Worm (Caenorhabditis elegans) whole organism, L4 larva: ENCODE results near the gene mdt-11.

ENCODE experiments used
- F10B5.3 ChIP-seq: sonication (generic microtip); optimal IDR thresholded peaks from 2 replicates; lab custom pipeline; 2016; ENCODE audit warnings: mild to moderate bottlenecking, missing genetic modification characterization, missing compliant biosample characterization
- F26F4.8 ChIP-seq: fragments of 200-800 bp; sonication (Bioruptor generic); conservative IDR thresholded peaks from 2 replicates; pipeline ENCODE4 v1.3.6; 2022; ENCODE audit warnings: missing genetic modification characterization, missing compliant biosample characterization
- F37D6.2 ChIP-seq: sonication (generic microtip); optimal IDR thresholded peaks from 2 replicates; lab custom pipeline; 2016; ENCODE audit warnings: mild to moderate bottlenecking, missing genetic modification characterization, missing compliant biosample characterization
- F44E2.7 ChIP-seq: fragments of 200-800 bp; sonication (Bioruptor generic); IDR thresholded peaks from 2 replicates; pipeline ENCODE4 v2.1.2; 2022; ENCODE audit warnings: missing genetic modification characterization, missing compliant biosample characterization
- T20F7.1 ChIP-seq: fragments of 200-800 bp; sonication (Bioruptor generic); optimal IDR thresholded peaks from 2 replicates; lab custom pipeline; 2018; ENCODE audit warnings: mild to moderate bottlenecking, missing genetic modification characterization, missing compliant biosample characterization
- Y48G9A.11 ChIP-seq: fragments of 200-800 bp; sonication (Bioruptor generic); IDR thresholded peaks from 2 replicates; pipeline ENCODE4 v1.3.6; 2022; ENCODE audit warnings: missing genetic modification reagents, missing genetic modification characterization, missing compliant biosample characterization
- Y5F2A.4 ChIP-seq: fragments of 200-800 bp; sonication (Bioruptor generic); optimal IDR thresholded peaks from 2 replicates; lab custom pipeline; 2018; ENCODE audit warnings: mild to moderate bottlenecking, missing genetic modification characterization, missing compliant biosample characterization
- aly-2 ChIP-seq: sonication (generic microtip); optimal IDR thresholded peaks from 2 replicates; lab custom pipeline; 2018; ENCODE audit warnings: missing biosample characterization, missing genetic modification characterization
- ama-1 ChIP-seq: fragments of 150-350 bp; optimal IDR thresholded peaks from 2 replicates; lab custom pipeline; 2014; ENCODE audit warnings: inconsistent platforms, mixed read lengths
- attf-4 ChIP-seq: sonication (generic microtip); optimal IDR thresholded peaks from 3 replicates; lab custom pipeline; 2017; ENCODE audit warnings: missing biosample characterization, missing genetic modification characterization
- ceh-20 ChIP-seq: fragments of 200-800 bp; sonication (Bioruptor generic); IDR thresholded peaks from 2 replicates; pipeline ENCODE4 v1.3.6; 2022; ENCODE audit warnings: missing genetic modification reagents, missing genetic modification characterization, missing compliant biosample characterization
- ceh-32 ChIP-seq: sonication (generic microtip); optimal IDR thresholded peaks from 2 replicates; lab custom pipeline; 2016; ENCODE audit warnings: mild to moderate bottlenecking, missing genetic modification characterization, missing compliant biosample characterization; ENCODE audit not compliant: poor library complexity
- ces-1 ChIP-seq: fragments of 150-350 bp; sonication (generic microtip); optimal IDR thresholded peaks from 4 replicates; lab custom pipeline; 2014; ENCODE audit warnings: missing biosample characterization, missing genetic modification reagents, missing genetic modification characterization
- cey-2 ChIP-seq: sonication (generic microtip); optimal IDR thresholded peaks from 3 replicates; lab custom pipeline; 2017; ENCODE audit warnings: missing genetic modification characterization, mild to moderate bottlenecking, missing compliant biosample characterization, antibody characterized with exemption, borderline replicate concordance; ENCODE audit not compliant: insufficient read depth
- ctbp-1 ChIP-seq: fragments of 200-800 bp; sonication (Bioruptor generic); IDR thresholded peaks from 2 replicates; pipeline ENCODE4 v1.3.6; 2022; ENCODE audit warnings: missing genetic modification reagents, missing genetic modification characterization, missing compliant biosample characterization
- daf-16 ChIP-seq, 3 experiments: sonication (generic microtip); optimal IDR thresholded peaks; 2 replicates each; lab custom pipeline; 2016 to 2017; ENCODE audit warnings: missing genetic modification characterization in 3 of 3, missing genetic modification reagents in 3 of 3, mild to moderate bottlenecking in 2 of 3, missing compliant biosample characterization in 2 of 3, missing biosample characterization in 1 of 3, moderate library complexity in 1 of 3
- daf-19 ChIP-seq: fragments of 200-800 bp; sonication (Bioruptor generic); conservative IDR thresholded peaks from 2 replicates; pipeline ENCODE4 v1.3.6; 2022; ENCODE audit warnings: missing genetic modification characterization, missing compliant biosample characterization
- daf-8 ChIP-seq: fragments of 200-800 bp; sonication (Bioruptor generic); IDR thresholded peaks from 2 replicates; pipeline ENCODE4 v1.3.6; 2022; ENCODE audit warnings: missing genetic modification characterization, missing compliant biosample characterization
- dmd-6 ChIP-seq: fragments of 200-800 bp; sonication (Bioruptor generic); IDR thresholded peaks from 2 replicates; pipeline ENCODE4 v1.3.6; 2022; ENCODE audit warnings: missing genetic modification reagents, missing genetic modification characterization, missing compliant biosample characterization
- duxl-1 ChIP-seq: sonication (generic microtip); optimal IDR thresholded peaks from 2 replicates; lab custom pipeline; 2016; ENCODE audit warnings: mild to moderate bottlenecking, missing genetic modification characterization, moderate library complexity, missing compliant biosample characterization; ENCODE audit not compliant: poor library complexity
- fkh-10 ChIP-seq: fragments of 150-350 bp; optimal IDR thresholded peaks from 2 replicates; lab custom pipeline; 2014; ENCODE audit warnings: missing biosample characterization, missing genetic modification reagents, missing genetic modification characterization
- gei-8 ChIP-seq: fragments of 200-800 bp; sonication (Bioruptor generic); optimal IDR thresholded peaks from 2 replicates; lab custom pipeline; 2018; ENCODE audit warnings: mild to moderate bottlenecking, missing genetic modification characterization, missing compliant biosample characterization
- hlh-30 ChIP-seq: sonication (generic microtip); optimal IDR thresholded peaks from 2 replicates; lab custom pipeline; 2017; ENCODE audit warnings: antibody characterized with exemption, mild to moderate bottlenecking, missing genetic modification characterization, missing compliant biosample characterization; ENCODE audit not compliant: insufficient read depth
- hmg-1.1 ChIP-seq: fragments of 200-800 bp; sonication (Bioruptor generic); IDR thresholded peaks from 2 replicates; pipeline ENCODE4 v1.3.6; 2022; ENCODE audit warnings: missing genetic modification reagents, missing genetic modification characterization, missing compliant biosample characterization
- jun-1 ChIP-seq: fragments of 150-350 bp; optimal IDR thresholded peaks from 2 replicates; lab custom pipeline; 2014; ENCODE audit warnings: missing biosample characterization, missing genetic modification reagents, missing genetic modification characterization
- lin-13 ChIP-seq: fragments of 150-350 bp; optimal IDR thresholded peaks from 2 replicates; lab custom pipeline; 2014; ENCODE audit warnings: missing biosample characterization, missing genetic modification reagents, missing genetic modification characterization
- lin-29 ChIP-seq: fragments of 200-800 bp; sonication (Bioruptor generic); IDR thresholded peaks from 2 replicates; pipeline ENCODE4 v1.3.6; 2022; ENCODE audit warnings: missing genetic modification reagents, missing genetic modification characterization, missing compliant biosample characterization
- lir-3 ChIP-seq: sonication (generic microtip); optimal IDR thresholded peaks from 2 replicates; lab custom pipeline; 2016; ENCODE audit warnings: mild to moderate bottlenecking, missing genetic modification characterization, missing compliant biosample characterization
- lsy-2 ChIP-seq, 2 experiments: fragments of 150-350 bp in 1 of 2; sonication (generic microtip) in 1 of 2; optimal IDR thresholded peaks; 2 replicates each; lab custom pipeline; 2014 to 2017; ENCODE audit warnings: missing biosample characterization in 2 of 2, missing genetic modification characterization in 2 of 2
- madf-5 ChIP-seq, 2 experiments: fragments of 200-800 bp; sonication (Bioruptor generic); IDR thresholded peaks; 2 replicates each; pipeline ENCODE4 v1.3.6; 2022; ENCODE audit warnings: missing compliant biosample characterization in 2 of 2, missing genetic modification characterization in 2 of 2
- madf-9 ChIP-seq: fragments of 200-800 bp; sonication (Bioruptor generic); conservative IDR thresholded peaks from 2 replicates; pipeline ENCODE4 v1.3.6; 2022; ENCODE audit warnings: missing genetic modification reagents, missing genetic modification characterization, missing compliant biosample characterization
- mdl-1 ChIP-seq, 2 experiments: fragments of 150-350 bp in 1 of 2; sonication (generic microtip) in 1 of 2; optimal IDR thresholded peaks; 2 replicates each; lab custom pipeline; 2014 to 2017; ENCODE audit warnings: missing biosample characterization in 2 of 2, missing genetic modification characterization in 2 of 2
- mes-2 ChIP-seq: sonication (generic microtip); optimal IDR thresholded peaks from 2 replicates; lab custom pipeline; 2016; ENCODE audit warnings: missing genotype, mild to moderate bottlenecking, missing genetic modification characterization, missing compliant biosample characterization; ENCODE audit not compliant: poor library complexity, severe bottlenecking
- mxl-2 ChIP-seq: fragments of 200-800 bp; sonication (Bioruptor generic); conservative IDR thresholded peaks from 2 replicates; pipeline ENCODE4 v1.3.6; 2022; ENCODE audit warnings: missing genetic modification reagents, missing genetic modification characterization, missing compliant biosample characterization
- nhr-10 ChIP-seq: fragments of 150-350 bp; optimal IDR thresholded peaks from 2 replicates; lab custom pipeline; 2014; ENCODE audit warnings: missing biosample characterization, missing genetic modification characterization
- nhr-11 ChIP-seq: fragments of 150-350 bp; optimal IDR thresholded peaks from 2 replicates; lab custom pipeline; 2014; ENCODE audit warnings: missing biosample characterization, missing genetic modification characterization
- nhr-237 ChIP-seq: sonication (generic microtip); optimal IDR thresholded peaks from 2 replicates; lab custom pipeline; 2017; ENCODE audit warnings: missing biosample characterization, missing genetic modification characterization
- nhr-6 ChIP-seq: fragments of 150-350 bp; optimal IDR thresholded peaks from 2 replicates; lab custom pipeline; 2014; ENCODE audit warnings: missing biosample characterization, missing genetic modification characterization
- php-3 ChIP-seq: fragments of 200-800 bp; sonication (Bioruptor generic); IDR thresholded peaks from 2 replicates; pipeline ENCODE4 v1.3.6; 2022; ENCODE audit warnings: missing genetic modification reagents, missing genetic modification characterization, missing compliant biosample characterization
- pqm-1 ChIP-seq: sonication (generic microtip); optimal IDR thresholded peaks from 2 replicates; lab custom pipeline; 2017; ENCODE audit warnings: missing biosample characterization, missing genetic modification characterization
- rbr-2 ChIP-seq: sonication (generic microtip); optimal IDR thresholded peaks from 2 replicates; lab custom pipeline; 2016; ENCODE audit warnings: missing genotype, missing genetic modification characterization, missing compliant biosample characterization
- set-16 ChIP-seq: fragments of 200-800 bp; sonication (Bioruptor generic); IDR thresholded peaks from 2 replicates; pipeline ENCODE4 v1.3.6; 2022; ENCODE audit warnings: missing genetic modification reagents, missing genetic modification characterization, missing compliant biosample characterization
- snpc-4 ChIP-seq: fragments of 150-350 bp; optimal IDR thresholded peaks from 2 replicates; lab custom pipeline; 2014; ENCODE audit warnings: missing biosample characterization, missing genetic modification characterization
- spr-3 ChIP-seq: fragments of 200-800 bp; sonication (Bioruptor generic); optimal IDR thresholded peaks from 2 replicates; lab custom pipeline; 2018; ENCODE audit warnings: mild to moderate bottlenecking, missing genetic modification characterization, missing compliant biosample characterization
- tag-97 ChIP-seq: fragments of 200-800 bp; sonication (Bioruptor generic); IDR thresholded peaks from 2 replicates; pipeline ENCODE4 v1.3.6; 2022; ENCODE audit warnings: missing genetic modification characterization, missing compliant biosample characterization
- unc-130 ChIP-seq: sonication (generic microtip); optimal IDR thresholded peaks from 2 replicates; lab custom pipeline; 2016; ENCODE audit warnings: missing genetic modification reagents, missing genetic modification characterization, missing compliant biosample characterization
- unc-39 ChIP-seq: sonication (generic microtip); optimal IDR thresholded peaks from 2 replicates; lab custom pipeline; 2017; ENCODE audit warnings: missing biosample characterization, missing genetic modification characterization
- unc-62 ChIP-seq, 3 experiments: fragments of 150-350 bp in 1 of 3; sonication (generic microtip); optimal IDR thresholded peaks in 2 of 3; peaks in 1 of 3; 1 replicate in 1 of 3; 2 replicates in 2 of 3; lab custom pipeline; 2014 to 2017; ENCODE audit warnings: missing biosample characterization in 3 of 3, missing genetic modification characterization in 3 of 3, missing genetic modification reagents in 3 of 3, missing genotype in 1 of 3
- zag-1 ChIP-seq: fragments of 150-350 bp; optimal IDR thresholded peaks from 2 replicates; lab custom pipeline; 2014; ENCODE audit warnings: missing biosample characterization, missing genetic modification characterization
- ztf-11 ChIP-seq: fragments of 150-350 bp; optimal IDR thresholded peaks from 2 replicates; lab custom pipeline; 2014; ENCODE audit warnings: missing biosample characterization, missing genetic modification characterization
- ztf-7 ChIP-seq: fragments of 150-350 bp; optimal IDR thresholded peaks from 2 replicates; lab custom pipeline; 2014; ENCODE audit warnings: missing biosample characterization, missing genetic modification characterization

The mdt-11 gene

DNA sequence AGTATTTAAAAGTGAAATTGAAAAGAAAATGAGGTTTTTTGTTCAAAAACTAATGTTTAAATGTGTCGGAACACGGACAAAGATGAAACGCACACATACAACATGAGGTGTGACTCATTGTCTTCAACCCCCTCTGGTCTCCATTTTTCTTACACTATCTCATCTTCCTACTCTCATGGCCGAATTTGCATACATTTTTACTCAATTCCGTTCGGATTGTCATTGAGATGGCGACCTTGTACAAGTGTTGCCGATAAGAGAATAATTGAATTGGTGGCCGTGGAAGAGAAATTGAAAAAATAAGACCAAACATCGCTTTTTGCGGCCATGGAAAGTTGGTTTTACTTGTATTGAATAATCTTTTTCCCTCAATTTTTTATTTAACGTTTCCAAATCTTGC lies 26.2 kb downstream of the mdt-11 start, which contains the start of gene txbp-3 (continued):
- TF ChIP-seq F37D6.2 (no peak), ceh-32 (tag; lab: Kevin White, UChicago) (no peak), rbr-2 (tag; lab: Kevin White, UChicago) (peak; percentile 1), spr-3 (GFP tag; lab: Kevin White, UChicago) (no peak), duxl-1 (tag; lab: Kevin White, UChicago) (no peak), F10B5.3 (no peak), hlh-30 (tag; lab: Kevin White, UChicago) (peak; percentile 58), nhr-6 (tag; lab: Kevin White, UChicago) (peak; percentile 50), ceh-20 (no peak), ctbp-1 (GFP tag; lab: Robert Waterston, UW) (no peak), zag-1 (tag; lab: Kevin White, UChicago) (no peak), Y48G9A.11 (GFP tag; lab: Robert Waterston, UW) (no peak), lin-29 (GFP tag; lab: Robert Waterston, UW) (no peak), F26F4.8 (GFP tag; lab: Robert Waterston, UW) (no peak), snpc-4 (tag; lab: Kevin White, UChicago) (no peak), Y5F2A.4 (GFP tag; lab: Kevin White, UChicago) (no peak), daf-8 (no peak), php-3 (GFP tag; lab: Robert Waterston, UW) (no peak), unc-39 (tag; lab: Kevin White, UChicago) (no peak), attf-4 (no peak), set-16 (GFP tag; lab: Robert Waterston, UW) (no peak), pqm-1 (peak; percentile 85), aly-2 (no peak), gei-8 (GFP tag; lab: Kevin White, UChicago) (no peak), unc-62 (GFP tag; optimal IDR thresholded peaks at IDR 0.05 in 1 of 2; lab: Kevin White, UChicago) (peak in 1 of 2 experiments; percentile 20), unc-62 (tag; optimal IDR thresholded peaks at IDR 0.05; lab: Kevin White, UChicago) (no peak), ztf-7 (no peak), madf-9 (GFP tag; lab: Robert Waterston, UW) (no peak), nhr-237 (tag; lab: Kevin White, UChicago) (no peak), nhr-11 (tag; lab: Kevin White, UChicago) (no peak), fkh-10 (GFP tag; lab: Kevin White, UChicago) (peak; percentile 37), ces-1 (GFP tag; lab: Kevin White, UChicago) (peak; percentile 12), cey-2 (tag; lab: Kevin White, UChicago) (no peak), T20F7.1 (GFP tag; lab: Kevin White, UChicago) (peak; percentile 25), daf-19 (no peak), mes-2 (peak; percentile 83), unc-130 (GFP tag; lab: Kevin White, UChicago) (no peak), jun-1 (tag; lab: Kevin White, UChicago) (no peak), madf-5 (GFP tag; IDR thresholded peaks at IDR 0.05; lab: Robert Waterston, UW) (no peak), ztf-11 (tag; lab: Kevin White, UChicago) (no peak), ama-1 (no peak), lsy-2 (tag; optimal IDR thresholded peaks at IDR 0.05; lab: Kevin White, UChicago) (peak in 1 of 2 experiments; percentile 59), mdl-1 (tag; optimal IDR thresholded peaks at IDR 0.05; lab: Kevin White, UChicago) (peak in 1 of 2 experiments; percentile 5), lir-3 (tag; lab: Kevin White, UChicago) (no peak), nhr-10 (tag; lab: Kevin White, UChicago) (no peak), lin-13 (GFP tag; lab: Kevin White, UChicago) (no peak), daf-16 (GFP tag; optimal IDR thresholded peaks at IDR 0.05; lab: Kevin White, UChicago) (no peak), daf-16 (tag; optimal IDR thresholded peaks at IDR 0.05; lab: Kevin White, UChicago) (peak; percentile 24), dmd-6 (GFP tag; lab: Robert Waterston, UW) (peak; percentile 57; the same call in 1 of the 2 replicates), F44E2.7 (GFP tag; lab: Robert Waterston, UW) (no peak), mxl-2 (GFP tag; lab: Robert Waterston, UW) (no peak), tag-97 (no peak), hmg-1.1 (GFP tag; lab: Robert Waterston, UW) (no peak)
